Fruit fly (Drosophila melanogaster): ENCODE data around the gene mRRF1.
A peak's percentile ranks its signal among the peaks of the same experiment; 100 is the strongest.

Gene mRRF1

DNA sequence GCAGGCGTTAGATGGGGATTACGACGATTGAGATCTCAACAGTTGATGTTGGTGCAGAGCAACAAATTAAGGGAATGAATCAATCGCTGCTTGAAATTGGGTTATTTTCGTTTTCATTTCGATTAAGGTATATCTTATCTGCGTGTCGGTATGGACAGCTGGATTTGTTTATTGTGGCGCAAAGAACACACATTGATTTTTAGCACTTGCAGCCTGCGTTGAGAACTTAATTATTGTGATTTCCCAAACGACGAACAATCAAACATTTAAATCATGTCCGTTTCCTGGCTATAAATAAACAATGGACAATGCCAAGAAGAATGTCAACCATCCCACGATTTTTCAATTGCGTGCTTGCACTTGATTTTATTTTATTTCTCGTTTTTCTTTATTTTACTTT, 33.9 kb downstream of the mRRF1 start:
- TF ChIP-seq Rel (GFP tag; optimal IDR thresholded peaks at IDR 0.05) (no peak), Rel (tag; optimal IDR thresholded peaks at IDR 0.05) (peak; percentile 62), woc (GFP tag; optimal IDR thresholded peaks at IDR 0.05) (peak; percentile 18), pan (optimal IDR thresholded peaks at IDR 0.05) (no peak), tai (GFP tag; optimal IDR thresholded peaks at IDR 0.05) (peak; percentile 12)

DNA sequence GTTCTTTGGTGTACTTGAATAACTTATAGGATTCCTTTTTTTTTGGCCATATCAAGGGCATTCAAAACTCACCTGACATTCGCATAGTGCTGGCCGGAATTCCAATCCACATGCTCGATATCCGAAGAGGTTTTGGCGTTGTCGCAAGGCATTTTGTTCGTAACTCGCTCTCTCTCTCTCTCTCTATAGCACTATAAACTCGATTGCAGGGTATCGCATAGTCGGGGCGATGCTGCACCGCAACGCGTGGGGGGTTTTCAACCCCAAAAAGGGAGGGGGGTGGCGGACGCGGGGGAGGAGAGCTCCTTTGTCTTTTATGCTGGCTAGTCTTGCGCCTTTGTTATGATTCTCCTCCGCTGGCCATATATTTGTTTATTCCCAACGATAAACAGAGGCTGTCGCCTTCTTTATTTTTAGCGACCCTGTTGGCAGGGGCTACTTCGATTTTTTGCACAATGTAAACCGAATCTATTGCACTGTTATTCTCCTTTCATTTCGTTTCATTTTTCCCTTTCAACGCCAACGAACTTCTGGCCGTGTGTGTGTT, 34.4 kb downstream of the mRRF1 start:
- TF ChIP-seq GATAd (GFP tag; optimal IDR thresholded peaks at IDR 0.05) (no peak), h (GFP tag; optimal IDR thresholded peaks at IDR 0.05) (no peak), sage (GFP tag; optimal IDR thresholded peaks at IDR 0.05) (no peak), pan (optimal IDR thresholded peaks at IDR 0.05) (no peak), Hr83 (GFP tag; optimal IDR thresholded peaks at IDR 0.05; ENCODE audit: poor library complexity, severe bottlenecking) (no peak), foxo (GFP tag; optimal IDR thresholded peaks at IDR 0.05) (peak in 1 of 2 experiments; percentile 36), Jra (GFP tag; optimal IDR thresholded peaks at IDR 0.05) (no peak), Rel (GFP tag; optimal IDR thresholded peaks at IDR 0.05) (no peak), Rel (tag; optimal IDR thresholded peaks at IDR 0.05) (peak; percentile 51), CG32264 (GFP tag; optimal IDR thresholded peaks at IDR 0.05) (no peak)

DNA sequence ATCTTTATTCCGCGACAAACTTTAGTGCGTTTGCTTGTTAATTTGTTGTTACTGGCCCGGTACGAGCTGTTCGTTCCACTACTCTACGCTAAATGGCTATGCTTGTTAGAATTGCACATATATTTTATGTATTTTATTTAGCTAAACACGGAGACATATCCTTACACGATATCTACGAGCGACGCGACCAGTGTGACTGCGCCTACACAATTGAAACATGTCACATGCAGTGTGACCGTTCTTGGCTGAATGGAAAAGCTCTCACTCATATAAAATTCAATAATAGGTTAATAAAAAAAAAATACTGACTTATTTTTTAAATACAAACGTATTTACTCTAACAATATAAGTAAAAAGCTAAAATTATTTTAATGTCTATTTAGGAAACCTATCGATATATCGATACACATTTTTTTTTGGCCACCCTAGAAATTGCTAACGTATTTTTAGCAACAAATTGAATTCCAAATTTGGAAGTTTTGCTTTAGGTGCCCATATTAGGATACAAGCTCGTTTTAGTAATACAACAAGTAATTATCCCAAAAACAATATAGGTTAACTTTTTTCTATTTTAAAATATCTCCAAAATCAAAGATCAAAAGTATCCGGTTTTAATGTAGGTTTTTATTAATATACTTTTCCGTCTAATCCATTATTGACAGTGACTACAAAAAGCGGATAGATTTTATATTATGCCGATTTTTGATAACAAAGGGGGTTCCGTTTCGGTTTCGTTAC, 35.0 kb downstream of the mRRF1 start, which contains the start of gene CG4080:
TSS of gene CG4080 (minus strand) at position 215 of the 738 bp plus-strand sequence.
- TF ChIP-seq sv (GFP tag; optimal IDR thresholded peaks at IDR 0.05) (peak; percentile 24), Abd-B (GFP tag; optimal IDR thresholded peaks at IDR 0.05) (no peak), N (GFP tag; optimal IDR thresholded peaks at IDR 0.05) (no peak), brk (GFP tag; optimal IDR thresholded peaks at IDR 0.05) (peak; percentile 34), Dfd (GFP tag; optimal IDR thresholded peaks at IDR 0.05) (no peak), GATAd (GFP tag; optimal IDR thresholded peaks at IDR 0.05) (no peak), woc (GFP tag; optimal IDR thresholded peaks at IDR 0.05) (peak; percentile 1), psq (GFP tag; optimal IDR thresholded peaks at IDR 0.05) (peak; percentile 15), Mio (GFP tag; optimal IDR thresholded peaks at IDR 0.05) (no peak), h (GFP tag; optimal IDR thresholded peaks at IDR 0.05) (peak; percentile 36), pan (optimal IDR thresholded peaks at IDR 0.05) (no peak), Sp1 (GFP tag; optimal IDR thresholded peaks at IDR 0.05) (peak; percentile 50), Rel (GFP tag; optimal IDR thresholded peaks at IDR 0.05) (no peak), Rel (tag; optimal IDR thresholded peaks at IDR 0.05) (peak; percentile 23), CG32264 (GFP tag; optimal IDR thresholded peaks at IDR 0.05) (peak; percentile 23), ey (GFP tag; optimal IDR thresholded peaks at IDR 0.05) (no peak), Dif (GFP tag; optimal IDR thresholded peaks at IDR 0.05; ENCODE audit: partially characterized antibody) (no peak), dsf (GFP tag; optimal IDR thresholded peaks at IDR 0.05; ENCODE audit: borderline replicate concordance) (peak; percentile 2), Hr83 (GFP tag; optimal IDR thresholded peaks at IDR 0.05; ENCODE audit: poor library complexity, severe bottlenecking) (peak; percentile 25), usp (GFP tag; optimal IDR thresholded peaks at IDR 0.05) (no peak), dl (GFP tag; optimal IDR thresholded peaks at IDR 0.05; ENCODE audit: insufficient read depth in 1 of 2, partially characterized antibody in 2 of 2) (no peak), Hnf4 (GFP tag; optimal IDR thresholded peaks at IDR 0.05) (peak; percentile 76), tai (GFP tag; optimal IDR thresholded peaks at IDR 0.05) (peak; percentile 52), HLH106 (tag; optimal IDR thresholded peaks at IDR 0.05) (no peak), jim (GFP tag; optimal IDR thresholded peaks at IDR 0.05) (no peak), Vsx2 (GFP tag; optimal IDR thresholded peaks at IDR 0.05; ENCODE audit: partially characterized antibody) (no peak), Jra (GFP tag; optimal IDR thresholded peaks at IDR 0.05) (no peak), CG9705 (GFP tag; optimal IDR thresholded peaks at IDR 0.05) (no peak), fru (GFP tag; optimal IDR thresholded peaks at IDR 0.05) (peak; percentile 33), dmrt93B (GFP tag; optimal IDR thresholded peaks at IDR 0.05) (no peak), CrebA (GFP tag; optimal IDR thresholded peaks at IDR 0.05; ENCODE audit: borderline replicate concordance) (no peak), br (GFP tag; optimal IDR thresholded peaks at IDR 0.05) (peak; percentile 15), rgr (GFP tag; optimal IDR thresholded peaks at IDR 0.05) (peak; percentile 40), Myc (optimal IDR thresholded peaks at IDR 0.05) (no peak), sage (GFP tag; optimal IDR thresholded peaks at IDR 0.05) (no peak), foxo (GFP tag; optimal IDR thresholded peaks at IDR 0.05) (no peak), Hr78 (GFP tag; optimal IDR thresholded peaks at IDR 0.05) (no peak), lola (GFP tag; optimal IDR thresholded peaks at IDR 0.05) (no peak), OdsH (GFP tag; optimal IDR thresholded peaks at IDR 0.05) (peak; percentile 15)

Data from whole organism, wandering third instar larva.